Worm (Caenorhabditis elegans) whole organism, L4 larva: ENCODE measurements around the gene grl-25.

Source experiments
- F10B5.3 ChIP-seq: sonication (generic microtip); optimal IDR thresholded peaks from 2 replicates; lab custom pipeline; 2016; ENCODE audit warnings: mild to moderate bottlenecking, missing genetic modification characterization, missing compliant biosample characterization
- F26F4.8 ChIP-seq: fragments of 200-800 bp; sonication (Bioruptor generic); conservative IDR thresholded peaks from 2 replicates; pipeline ENCODE4 v1.3.6; 2022; ENCODE audit warnings: missing genetic modification characterization, missing compliant biosample characterization
- F37D6.2 ChIP-seq: sonication (generic microtip); optimal IDR thresholded peaks from 2 replicates; lab custom pipeline; 2016; ENCODE audit warnings: mild to moderate bottlenecking, missing genetic modification characterization, missing compliant biosample characterization
- F44E2.7 ChIP-seq: fragments of 200-800 bp; sonication (Bioruptor generic); IDR thresholded peaks from 2 replicates; pipeline ENCODE4 v2.1.2; 2022; ENCODE audit warnings: missing genetic modification characterization, missing compliant biosample characterization
- F49E8.2 ChIP-seq: sonication (generic microtip); optimal IDR thresholded peaks from 2 replicates; lab custom pipeline; 2016; ENCODE audit warnings: missing compliant biosample characterization, mild to moderate bottlenecking, missing genetic modification characterization, borderline replicate concordance
- T26A8.4 ChIP-seq: fragments of 200-800 bp; sonication (Bioruptor generic); IDR thresholded peaks from 2 replicates; pipeline ENCODE4 v1.3.6; 2022; ENCODE audit warnings: missing genetic modification characterization, missing compliant biosample characterization
- Y75B8A.6 ChIP-seq: fragments of 200-800 bp; sonication (Bioruptor generic); IDR thresholded peaks from 2 replicates; pipeline ENCODE4 v1.3.6; 2022; ENCODE audit warnings: missing genetic modification reagents, missing genetic modification characterization, missing compliant biosample characterization
- ZK337.2 ChIP-seq: fragments of 200-800 bp; sonication (Bioruptor generic); IDR thresholded peaks from 2 replicates; pipeline ENCODE4 v1.3.6; 2022; ENCODE audit warnings: missing genetic modification reagents, missing genetic modification characterization, missing compliant biosample characterization
- arid-1 ChIP-seq: fragments of 200-800 bp; sonication (Bioruptor generic); conservative IDR thresholded peaks from 2 replicates; pipeline ENCODE4 v1.3.6; 2022; ENCODE audit warnings: missing genetic modification reagents, missing genetic modification characterization, missing compliant biosample characterization
- attf-4 ChIP-seq: sonication (generic microtip); optimal IDR thresholded peaks from 3 replicates; lab custom pipeline; 2017; ENCODE audit warnings: missing biosample characterization, missing genetic modification characterization
- ceh-20 ChIP-seq: fragments of 200-800 bp; sonication (Bioruptor generic); IDR thresholded peaks from 2 replicates; pipeline ENCODE4 v1.3.6; 2022; ENCODE audit warnings: missing genetic modification reagents, missing genetic modification characterization, missing compliant biosample characterization
- ceh-44 ChIP-seq: fragments of 200-800 bp; sonication (Bioruptor generic); IDR thresholded peaks from 2 replicates; pipeline ENCODE4 v1.3.6; 2022; ENCODE audit warnings: missing genetic modification reagents, missing genetic modification characterization, missing compliant biosample characterization
- cey-2 ChIP-seq: sonication (generic microtip); optimal IDR thresholded peaks from 3 replicates; lab custom pipeline; 2017; ENCODE audit warnings: missing genetic modification characterization, mild to moderate bottlenecking, missing compliant biosample characterization, antibody characterized with exemption, borderline replicate concordance; ENCODE audit not compliant: insufficient read depth
- daf-16 ChIP-seq, 3 experiments: sonication (generic microtip); optimal IDR thresholded peaks; 2 replicates each; lab custom pipeline; 2016 to 2017; ENCODE audit warnings: missing genetic modification characterization in 3 of 3, missing genetic modification reagents in 3 of 3, mild to moderate bottlenecking in 2 of 3, missing compliant biosample characterization in 2 of 3, missing biosample characterization in 1 of 3, moderate library complexity in 1 of 3
- daf-19 ChIP-seq: fragments of 200-800 bp; sonication (Bioruptor generic); conservative IDR thresholded peaks from 2 replicates; pipeline ENCODE4 v1.3.6; 2022; ENCODE audit warnings: missing genetic modification characterization, missing compliant biosample characterization
- daf-8 ChIP-seq: fragments of 200-800 bp; sonication (Bioruptor generic); IDR thresholded peaks from 2 replicates; pipeline ENCODE4 v1.3.6; 2022; ENCODE audit warnings: missing genetic modification characterization, missing compliant biosample characterization
- dmd-6 ChIP-seq: fragments of 200-800 bp; sonication (Bioruptor generic); IDR thresholded peaks from 2 replicates; pipeline ENCODE4 v1.3.6; 2022; ENCODE audit warnings: missing genetic modification reagents, missing genetic modification characterization, missing compliant biosample characterization
- dmd-8 ChIP-seq: fragments of 200-800 bp; sonication (Bioruptor generic); IDR thresholded peaks from 2 replicates; pipeline ENCODE4 v1.3.6; 2022; ENCODE audit warnings: missing genetic modification characterization, missing compliant biosample characterization
- dmd-9 ChIP-seq: fragments of 200-800 bp; sonication (Bioruptor generic); IDR thresholded peaks from 2 replicates; pipeline ENCODE4 v1.3.6; 2022; ENCODE audit warnings: missing genetic modification reagents, missing genetic modification characterization, missing compliant biosample characterization
- dve-1 ChIP-seq: sonication (generic microtip); optimal IDR thresholded peaks from 2 replicates; lab custom pipeline; 2017; ENCODE audit warnings: antibody characterized with exemption, mild to moderate bottlenecking, missing genetic modification characterization, missing compliant biosample characterization; ENCODE audit not compliant: insufficient read depth
- egl-27 ChIP-seq: sonication (generic microtip); optimal IDR thresholded peaks from 3 replicates; lab custom pipeline; 2017; ENCODE audit warnings: missing biosample characterization, missing genetic modification reagents, missing genetic modification characterization
- fkh-10 ChIP-seq: fragments of 150-350 bp; optimal IDR thresholded peaks from 2 replicates; lab custom pipeline; 2014; ENCODE audit warnings: missing biosample characterization, missing genetic modification reagents, missing genetic modification characterization
- gei-8 ChIP-seq: fragments of 200-800 bp; sonication (Bioruptor generic); optimal IDR thresholded peaks from 2 replicates; lab custom pipeline; 2018; ENCODE audit warnings: mild to moderate bottlenecking, missing genetic modification characterization, missing compliant biosample characterization
- hlh-30 ChIP-seq: sonication (generic microtip); optimal IDR thresholded peaks from 2 replicates; lab custom pipeline; 2017; ENCODE audit warnings: antibody characterized with exemption, mild to moderate bottlenecking, missing genetic modification characterization, missing compliant biosample characterization; ENCODE audit not compliant: insufficient read depth
- hmg-1.1 ChIP-seq: fragments of 200-800 bp; sonication (Bioruptor generic); IDR thresholded peaks from 2 replicates; pipeline ENCODE4 v1.3.6; 2022; ENCODE audit warnings: missing genetic modification reagents, missing genetic modification characterization, missing compliant biosample characterization
- lin-1 ChIP-seq: fragments of 200-800 bp; sonication (Bioruptor generic); IDR thresholded peaks from 2 replicates; pipeline ENCODE4 v1.3.6; 2022; ENCODE audit warnings: missing genetic modification reagents, missing genetic modification characterization, missing compliant biosample characterization
- lin-15B ChIP-seq: fragments of 150-350 bp; sonication (generic microtip); optimal IDR thresholded peaks from 3 replicates; lab custom pipeline; 2014; ENCODE audit warnings: missing biosample characterization, missing genetic modification characterization
- lin-38 ChIP-seq: fragments of 200-800 bp; sonication (Bioruptor generic); IDR thresholded peaks from 2 replicates; pipeline ENCODE4 v1.3.6; 2022; ENCODE audit warnings: missing genetic modification reagents, missing genetic modification characterization, missing compliant biosample characterization
- lin-39 ChIP-seq: fragments of 150-350 bp; optimal IDR thresholded peaks from 2 replicates; lab custom pipeline; 2014; ENCODE audit warnings: missing biosample characterization, missing genetic modification reagents, missing genetic modification characterization
- lir-3 ChIP-seq: sonication (generic microtip); optimal IDR thresholded peaks from 2 replicates; lab custom pipeline; 2016; ENCODE audit warnings: mild to moderate bottlenecking, missing genetic modification characterization, missing compliant biosample characterization
- madf-5 ChIP-seq, 2 experiments: fragments of 200-800 bp; sonication (Bioruptor generic); IDR thresholded peaks; 2 replicates each; pipeline ENCODE4 v1.3.6; 2022; ENCODE audit warnings: missing compliant biosample characterization in 2 of 2, missing genetic modification characterization in 2 of 2
- mep-1 ChIP-seq: fragments of 150-350 bp; sonication (generic microtip); optimal IDR thresholded peaks from 3 replicates; lab custom pipeline; 2014; ENCODE audit warnings: missing biosample characterization, missing genetic modification characterization
- nhr-10 ChIP-seq: fragments of 150-350 bp; optimal IDR thresholded peaks from 2 replicates; lab custom pipeline; 2014; ENCODE audit warnings: missing biosample characterization, missing genetic modification characterization
- nhr-11 ChIP-seq: fragments of 150-350 bp; optimal IDR thresholded peaks from 2 replicates; lab custom pipeline; 2014; ENCODE audit warnings: missing biosample characterization, missing genetic modification characterization
- nhr-25 ChIP-seq: sonication (generic microtip); optimal IDR thresholded peaks from 2 replicates; lab custom pipeline; 2017; ENCODE audit warnings: missing genetic modification characterization, mild to moderate bottlenecking, missing compliant biosample characterization, antibody characterized with exemption, moderate library complexity, borderline replicate concordance; ENCODE audit not compliant: insufficient read depth
- nhr-48 ChIP-seq: sonication (generic microtip); optimal IDR thresholded peaks from 2 replicates; lab custom pipeline; 2016; ENCODE audit warnings: mild to moderate bottlenecking, missing genetic modification characterization, missing compliant biosample characterization
- nhr-76 ChIP-seq: fragments of 150-350 bp; optimal IDR thresholded peaks from 2 replicates; lab custom pipeline; 2014; ENCODE audit warnings: missing biosample characterization, missing genetic modification characterization
- pha-4 ChIP-seq, 2 experiments: fragments of 150-350 bp in 1 of 2; fragments of 200-800 bp in 1 of 2; sonication (Bioruptor generic) in 1 of 2; IDR thresholded peaks in 1 of 2; optimal IDR thresholded peaks in 1 of 2; 2 replicates each; pipeline versions ENCODE4 v1.3.6 to Lab custom; 2014 to 2022; ENCODE audit warnings: missing genetic modification characterization in 2 of 2, missing genetic modification reagents in 2 of 2, missing biosample characterization in 1 of 2, missing compliant biosample characterization in 1 of 2
- php-3 ChIP-seq: fragments of 200-800 bp; sonication (Bioruptor generic); IDR thresholded peaks from 2 replicates; pipeline ENCODE4 v1.3.6; 2022; ENCODE audit warnings: missing genetic modification reagents, missing genetic modification characterization, missing compliant biosample characterization
- pqm-1 ChIP-seq: sonication (generic microtip); optimal IDR thresholded peaks from 2 replicates; lab custom pipeline; 2017; ENCODE audit warnings: missing biosample characterization, missing genetic modification characterization
- saeg-2 ChIP-seq: fragments of 200-800 bp; sonication (Bioruptor generic); IDR thresholded peaks from 2 replicates; pipeline ENCODE4 v1.3.6; 2022; ENCODE audit warnings: missing genetic modification reagents, missing genetic modification characterization, missing compliant biosample characterization
- set-16 ChIP-seq: fragments of 200-800 bp; sonication (Bioruptor generic); IDR thresholded peaks from 2 replicates; pipeline ENCODE4 v1.3.6; 2022; ENCODE audit warnings: missing genetic modification reagents, missing genetic modification characterization, missing compliant biosample characterization
- skn-1 ChIP-seq: fragments of 150-350 bp; optimal IDR thresholded peaks from 2 replicates; lab custom pipeline; 2014; ENCODE audit warnings: missing biosample characterization, missing genetic modification characterization
- snpc-1.2 ChIP-seq: fragments of 200-800 bp; sonication (Bioruptor generic); IDR thresholded peaks from 2 replicates; pipeline ENCODE4 v1.3.6; 2022; ENCODE audit warnings: missing genetic modification reagents, missing genetic modification characterization, missing compliant biosample characterization
- spr-1 ChIP-seq: sonication (generic microtip); optimal IDR thresholded peaks from 2 replicates; lab custom pipeline; 2016; ENCODE audit warnings: mild to moderate bottlenecking, missing genetic modification characterization, missing compliant biosample characterization
- spr-3 ChIP-seq: fragments of 200-800 bp; sonication (Bioruptor generic); optimal IDR thresholded peaks from 2 replicates; lab custom pipeline; 2018; ENCODE audit warnings: mild to moderate bottlenecking, missing genetic modification characterization, missing compliant biosample characterization
- unc-130 ChIP-seq: sonication (generic microtip); optimal IDR thresholded peaks from 2 replicates; lab custom pipeline; 2016; ENCODE audit warnings: missing genetic modification reagents, missing genetic modification characterization, missing compliant biosample characterization
- unc-62 ChIP-seq, 3 experiments: fragments of 150-350 bp in 1 of 3; sonication (generic microtip); optimal IDR thresholded peaks in 2 of 3; peaks in 1 of 3; 1 replicate in 1 of 3; 2 replicates in 2 of 3; lab custom pipeline; 2014 to 2017; ENCODE audit warnings: missing biosample characterization in 3 of 3, missing genetic modification characterization in 3 of 3, missing genetic modification reagents in 3 of 3, missing genotype in 1 of 3
- zfp-2 ChIP-seq: sonication (generic microtip); optimal IDR thresholded peaks from 2 replicates; lab custom pipeline; 2016; ENCODE audit warnings: mild to moderate bottlenecking, missing genetic modification characterization, missing compliant biosample characterization

grl-25 gene

DNA sequence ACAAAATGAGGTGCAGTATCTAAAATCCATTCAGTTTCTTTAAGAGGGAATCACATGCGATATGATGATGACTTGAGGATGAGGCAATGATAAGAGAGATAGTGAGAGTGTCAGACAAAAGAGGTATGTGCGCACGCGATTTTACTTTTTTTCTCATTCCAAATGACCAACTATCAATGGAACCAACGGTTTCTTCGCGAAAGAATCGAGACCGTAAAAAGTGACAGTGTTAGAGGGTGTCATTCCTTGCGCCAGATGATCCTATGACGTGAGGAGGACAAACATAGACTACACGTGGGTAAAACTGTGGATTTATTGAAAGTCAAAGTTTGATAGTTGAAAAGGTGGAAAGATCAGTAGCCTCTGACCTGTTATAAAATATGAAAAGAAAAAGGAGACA, 21.7 kb downstream of the grl-25 start (continued):
- no peak for TF ChIP-seq ZK337.2 (GFP tag; lab: Robert Waterston, UW)
- TF ChIP-seq hmg-1.1 (GFP tag; lab: Robert Waterston, UW): no peak
- no peak for TF ChIP-seq spr-3 (GFP tag; lab: Kevin White, UChicago)
- no peak for TF ChIP-seq unc-130 (GFP tag; lab: Kevin White, UChicago)
- no peak for TF ChIP-seq F10B5.3 (tag; lab: Kevin White, UChicago)
- peak; percentile 36 for TF ChIP-seq dmd-6 (GFP tag; lab: Robert Waterston, UW)
- no peak for TF ChIP-seq zfp-2 (tag; lab: Kevin White, UChicago)
- no peak for TF ChIP-seq daf-16 (GFP tag; optimal IDR thresholded peaks at IDR 0.05; lab: Kevin White, UChicago)
- no peak for TF ChIP-seq daf-16 (tag; optimal IDR thresholded peaks at IDR 0.05; lab: Kevin White, UChicago)
- TF ChIP-seq dmd-9 (GFP tag; lab: Robert Waterston, UW): no peak
- TF ChIP-seq Y75B8A.6: 0 out of 2 replicates have a peak, but pooled peaks have one; percentile 52
- TF ChIP-seq snpc-1.2 (GFP tag; lab: Robert Waterston, UW): no peak
- TF ChIP-seq lin-15B: no peak
- TF ChIP-seq hlh-30 (tag; lab: Kevin White, UChicago): peak; percentile 92
- TF ChIP-seq mep-1: no peak
- TF ChIP-seq madf-5 (GFP tag; IDR thresholded peaks at IDR 0.05; lab: Robert Waterston, UW): no peak
- TF ChIP-seq set-16: no peak
- no peak for TF ChIP-seq lir-3
- 0 out of 2 replicates have a peak, but pooled peaks have one; percentile 25 for TF ChIP-seq dmd-8 (GFP tag; lab: Robert Waterston, UW)
- peak; percentile 62 for TF ChIP-seq dve-1 (tag; lab: Kevin White, UChicago)
- no peak for TF ChIP-seq T26A8.4 (GFP tag; lab: Robert Waterston, UW)
- TF ChIP-seq egl-27 (tag; lab: Kevin White, UChicago): no peak
- TF ChIP-seq nhr-76 (tag; lab: Kevin White, UChicago): no peak
- TF ChIP-seq F49E8.2 (tag; lab: Kevin White, UChicago): no peak
- TF ChIP-seq unc-62 (GFP tag; optimal IDR thresholded peaks at IDR 0.05 in 1 of 2; lab: Kevin White, UChicago): no peak
- TF ChIP-seq unc-62 (tag; optimal IDR thresholded peaks at IDR 0.05; lab: Kevin White, UChicago): no peak
- TF ChIP-seq gei-8: no peak
- peak; percentile 27 for TF ChIP-seq nhr-48 (tag; lab: Kevin White, UChicago)
- no peak for TF ChIP-seq pqm-1 (tag; lab: Kevin White, UChicago)
- TF ChIP-seq nhr-11: no peak
- no peak for TF ChIP-seq attf-4 (tag; lab: Kevin White, UChicago)
- no peak for TF ChIP-seq lin-1 (GFP tag; lab: Robert Waterston, UW)
- no peak for TF ChIP-seq saeg-2 (GFP tag; lab: Robert Waterston, UW)
- no peak for TF ChIP-seq arid-1
- TF ChIP-seq php-3 (GFP tag; lab: Robert Waterston, UW): no peak
- no peak for TF ChIP-seq ceh-20 (GFP tag; lab: Robert Waterston, UW)
- no peak for TF ChIP-seq cey-2 (tag; lab: Kevin White, UChicago)
- no peak for TF ChIP-seq F37D6.2 (tag; lab: Kevin White, UChicago)
- TF ChIP-seq lin-38 (GFP tag; lab: Robert Waterston, UW): no peak
- TF ChIP-seq nhr-10: peak; percentile 6
- no peak for TF ChIP-seq fkh-10
- TF ChIP-seq F44E2.7 (GFP tag; lab: Robert Waterston, UW): no peak
- TF ChIP-seq daf-19 (GFP tag; lab: Robert Waterston, UW): no peak
- no peak for TF ChIP-seq spr-1 (tag; lab: Kevin White, UChicago)
- no peak for TF ChIP-seq ceh-44 (GFP tag; lab: Robert Waterston, UW)
- no peak for TF ChIP-seq pha-4 (GFP tag; IDR thresholded peaks at IDR 0.05; lab: Robert Waterston, UW)
- no peak for TF ChIP-seq pha-4 (tag; optimal IDR thresholded peaks at IDR 0.05; lab: Kevin White, UChicago)
- TF ChIP-seq F26F4.8: no peak
- no peak for TF ChIP-seq lin-39 (tag; lab: Kevin White, UChicago)
- TF ChIP-seq daf-8 (GFP tag; lab: Robert Waterston, UW): no peak
- TF ChIP-seq nhr-25 (tag; lab: Kevin White, UChicago): no peak
- TF ChIP-seq skn-1 (tag; lab: Kevin White, UChicago): no peak
